Worm (Caenorhabditis elegans) whole organism, mixed stage, embryonic: ENCODE results near the gene cpt-5.

Experiments
- M03D4.4 ChIP-seq: sonication (generic microtip); optimal IDR thresholded peaks from 2 replicates; lab custom pipeline; 2017; ENCODE audit warnings: mild to moderate bottlenecking, missing genetic modification characterization, missing compliant biosample characterization
- bed-3 ChIP-seq: fragments of 200-800 bp; sonication (Bioruptor generic); optimal IDR thresholded peaks from 3 replicates; lab custom pipeline; 2018; ENCODE audit warnings: mild to moderate bottlenecking, missing genetic modification characterization, moderate library complexity, missing compliant biosample characterization
- blmp-1 ChIP-seq: fragments of 150-350 bp; optimal IDR thresholded peaks from 2 replicates; lab custom pipeline; 2014; ENCODE audit warnings: missing biosample characterization, missing genetic modification characterization
- ceh-39 ChIP-seq: fragments of 150-350 bp; optimal IDR thresholded peaks from 2 replicates; lab custom pipeline; 2014; ENCODE audit warnings: missing biosample characterization, missing genetic modification characterization
- ceh-43 ChIP-seq: fragments of 200-800 bp; sonication (Bioruptor generic); optimal IDR thresholded peaks from 2 replicates; lab custom pipeline; 2018; ENCODE audit warnings: mild to moderate bottlenecking, missing genetic modification characterization, moderate library complexity, missing compliant biosample characterization
- ceh-83 ChIP-seq: fragments of 200-800 bp; sonication (Bioruptor generic); optimal IDR thresholded peaks from 2 replicates; lab custom pipeline; 2018; ENCODE audit warnings: mild to moderate bottlenecking, missing genetic modification characterization, missing compliant biosample characterization
- ces-1 ChIP-seq: fragments of 150-350 bp; optimal IDR thresholded peaks from 2 replicates; lab custom pipeline; 2014; ENCODE audit warnings: missing biosample characterization, missing genetic modification reagents, missing genetic modification characterization
- cnd-1 ChIP-seq: fragments of 200-800 bp; sonication (Bioruptor generic); optimal IDR thresholded peaks from 2 replicates; lab custom pipeline; 2018; ENCODE audit warnings: mild to moderate bottlenecking, missing genetic modification characterization, missing compliant biosample characterization
- drap-1 ChIP-seq: fragments of 200-800 bp; sonication (Bioruptor generic); optimal IDR thresholded peaks from 3 replicates; lab custom pipeline; 2018; ENCODE audit warnings: mild to moderate bottlenecking, missing genetic modification characterization, missing compliant biosample characterization
- elt-3 ChIP-seq: fragments of 150-350 bp; optimal IDR thresholded peaks from 2 replicates; lab custom pipeline; 2014; ENCODE audit warnings: missing biosample characterization, missing genetic modification characterization
- flh-1 ChIP-seq: fragments of 200-800 bp; sonication (Bioruptor generic); optimal IDR thresholded peaks from 2 replicates; lab custom pipeline; 2018; ENCODE audit warnings: mild to moderate bottlenecking, missing genetic modification characterization, moderate library complexity, missing compliant biosample characterization
- hlh-1 ChIP-seq: fragments of 150-350 bp; optimal IDR thresholded peaks from 2 replicates; lab custom pipeline; 2014; ENCODE audit warnings: missing biosample characterization, missing genetic modification reagents, missing genetic modification characterization
- lin-13 ChIP-seq: fragments of 150-350 bp; optimal IDR thresholded peaks from 2 replicates; lab custom pipeline; 2014; ENCODE audit warnings: missing biosample characterization, missing genetic modification characterization
- lin-32 ChIP-seq: fragments of 200-800 bp; sonication (Bioruptor generic); optimal IDR thresholded peaks from 2 replicates; lab custom pipeline; 2018; ENCODE audit warnings: mild to moderate bottlenecking, missing genetic modification characterization, missing compliant biosample characterization
- lsy-2 ChIP-seq: fragments of 150-350 bp; optimal IDR thresholded peaks from 2 replicates; lab custom pipeline; 2014; ENCODE audit warnings: missing biosample characterization, missing genetic modification characterization
- mab-5 ChIP-seq: fragments of 150-350 bp; optimal IDR thresholded peaks from 2 replicates; lab custom pipeline; 2014; ENCODE audit warnings: missing biosample characterization, missing genetic modification characterization
- mep-1 ChIP-seq: fragments of 150-350 bp; optimal IDR thresholded peaks from 2 replicates; lab custom pipeline; 2017; ENCODE audit warnings: missing biosample characterization, missing genetic modification reagents, missing genetic modification characterization, inconsistent platforms
- mls-2 ChIP-seq: sonication (generic microtip); optimal IDR thresholded peaks from 2 replicates; lab custom pipeline; 2016; ENCODE audit warnings: mild to moderate bottlenecking, missing genetic modification characterization, moderate library complexity, missing compliant biosample characterization
- nhr-12 ChIP-seq: fragments of 150-350 bp; optimal IDR thresholded peaks from 2 replicates; lab custom pipeline; 2014; ENCODE audit warnings: missing biosample characterization, missing genetic modification characterization
- nhr-2 ChIP-seq: fragments of 150-350 bp; optimal IDR thresholded peaks from 2 replicates; lab custom pipeline; 2014; ENCODE audit warnings: missing biosample characterization, missing genetic modification characterization
- nhr-237 ChIP-seq: fragments of 150-350 bp; optimal IDR thresholded peaks from 2 replicates; lab custom pipeline; 2014; ENCODE audit warnings: missing biosample characterization, missing genetic modification characterization
- nhr-28 ChIP-seq: fragments of 150-350 bp; optimal IDR thresholded peaks from 2 replicates; lab custom pipeline; 2014; ENCODE audit warnings: missing biosample characterization, missing genetic modification characterization
- nhr-76 ChIP-seq: sonication (generic microtip); optimal IDR thresholded peaks from 2 replicates; lab custom pipeline; 2017; ENCODE audit warnings: missing biosample characterization, missing genetic modification characterization
- pha-4 ChIP-seq: fragments of 150-350 bp; optimal IDR thresholded peaks from 2 replicates; lab custom pipeline; 2018; ENCODE audit warnings: missing biosample characterization, missing genetic modification reagents, missing genetic modification characterization
- snpc-4 ChIP-seq: fragments of 150-350 bp; optimal IDR thresholded peaks from 2 replicates; lab custom pipeline; 2014; ENCODE audit warnings: missing biosample characterization, missing genetic modification characterization
- sptf-1 ChIP-seq: sonication (generic microtip); optimal IDR thresholded peaks from 2 replicates; lab custom pipeline; 2017; ENCODE audit warnings: mild to moderate bottlenecking, missing genetic modification characterization, moderate library complexity, missing compliant biosample characterization
- tbx-8 ChIP-seq: fragments of 200-800 bp; sonication (Bioruptor generic); optimal IDR thresholded peaks from 2 replicates; lab custom pipeline; 2018; ENCODE audit warnings: mild to moderate bottlenecking, missing genetic modification characterization, moderate library complexity, missing compliant biosample characterization
- unc-120 ChIP-seq: sonication (generic microtip); optimal IDR thresholded peaks from 2 replicates; lab custom pipeline; 2017; ENCODE audit warnings: missing genetic modification characterization, missing compliant biosample characterization; ENCODE audit not compliant: poor library complexity, severe bottlenecking
- unc-39 ChIP-seq: fragments of 150-350 bp; optimal IDR thresholded peaks from 2 replicates; lab custom pipeline; 2014; ENCODE audit warnings: missing biosample characterization, missing genetic modification characterization
- unc-62 ChIP-seq: fragments of 150-350 bp; optimal IDR thresholded peaks from 2 replicates; lab custom pipeline; 2014; ENCODE audit warnings: missing biosample characterization, missing genetic modification reagents, missing genetic modification characterization
- ztf-11 ChIP-seq: fragments of 150-350 bp; optimal IDR thresholded peaks from 2 replicates; lab custom pipeline; 2014; ENCODE audit warnings: missing biosample characterization, missing genetic modification characterization

Gene cpt-5

ce11 chrV:13892457-13893375, 19.7 kb downstream of the cpt-5 start, which contains the start of gene sptl-3:
Gene sptl-3 (plus strand): TSS chrV:13893325.
- TF ChIP-seq pha-4 (tag; lab: Kevin White, UChicago) (no peak), mls-2 (no peak), flh-1 (no peak), sptf-1 (tag; lab: Kevin White, UChicago) (no peak), drap-1 (GFP tag; lab: Kevin White, UChicago) (no peak), nhr-28 (no peak), ceh-43 (GFP tag; lab: Kevin White, UChicago) (no peak), cnd-1 (tag; lab: Kevin White, UChicago) (no peak), nhr-76 (tag; lab: Kevin White, UChicago) (no peak), lin-32 (GFP tag; lab: Kevin White, UChicago) (no peak), lsy-2 (no peak), lin-13 (tag; lab: Kevin White, UChicago) (no peak), M03D4.4 (tag; lab: Kevin White, UChicago) (no peak), nhr-237 (tag; lab: Kevin White, UChicago) (no peak), ztf-11 (tag; lab: Kevin White, UChicago) (no peak), nhr-12 (tag; lab: Kevin White, UChicago) (no peak), tbx-8 (GFP tag; lab: Kevin White, UChicago) (no peak), nhr-2 (tag; lab: Kevin White, UChicago) (no peak), elt-3 (tag; lab: Kevin White, UChicago) (no peak), mab-5 (tag; lab: Kevin White, UChicago) (no peak), hlh-1 (tag; lab: Kevin White, UChicago) (no peak), unc-62 (GFP tag; lab: Kevin White, UChicago) (peak; percentile 17), ceh-39 (tag; lab: Kevin White, UChicago) (no peak), mep-1 (peak; percentile 14), unc-120 (tag; lab: Kevin White, UChicago) (peak; percentile 7)
- TF ChIP-seq, all 35 proteins: peak for 3

- TF ChIP-seq hlh-1 (tag; lab: Kevin White, UChicago): no peak
- TF ChIP-seq mab-5 (tag; lab: Kevin White, UChicago): no peak
- TF ChIP-seq bed-3 (GFP tag; lab: Kevin White, UChicago): no peak
- TF ChIP-seq sptf-1 (tag; lab: Kevin White, UChicago): no peak
- no peak for TF ChIP-seq ceh-43 (GFP tag; lab: Kevin White, UChicago)
- TF ChIP-seq lsy-2: no peak
- TF ChIP-seq lin-13 (tag; lab: Kevin White, UChicago): no peak
- no peak for TF ChIP-seq tbx-8 (GFP tag; lab: Kevin White, UChicago)
- TF ChIP-seq unc-62 (GFP tag; lab: Kevin White, UChicago): no peak
- no peak for TF ChIP-seq ceh-83 (GFP tag; lab: Kevin White, UChicago)
- no peak for TF ChIP-seq unc-39 (tag; lab: Kevin White, UChicago)
- TF ChIP-seq, all 35 proteins: peak for 0
Measured at ce11 chrV:13893583-13893982, 20.6 kb downstream of the cpt-5 start.

- TF ChIP-seq unc-120 (tag; lab: Kevin White, UChicago) (no peak), ztf-11 (tag; lab: Kevin White, UChicago) (no peak), unc-62 (GFP tag; lab: Kevin White, UChicago) (no peak), lin-13 (tag; lab: Kevin White, UChicago) (no peak)
Measured at ce11 chrV:13898356-13898755, 25.4 kb downstream of the cpt-5 start, which contains the start of gene cyp-35C1. Gene cyp-35C1 (minus strand): TSS chrV:13898487.

ce11 chrV:13899213-13899612, 26.2 kb downstream of the cpt-5 start, which contains the start of gene oac-3:
Gene oac-3 (plus strand): TSS chrV:13899513.
- no peak for TF ChIP-seq nhr-28
- TF ChIP-seq ces-1 (GFP tag; lab: Kevin White, UChicago): no peak
- TF ChIP-seq ceh-43 (GFP tag; lab: Kevin White, UChicago): no peak
- TF ChIP-seq lin-13 (tag; lab: Kevin White, UChicago): no peak
- TF ChIP-seq mab-5 (tag; lab: Kevin White, UChicago): no peak
- TF ChIP-seq unc-39 (tag; lab: Kevin White, UChicago): no peak
- TF ChIP-seq blmp-1 (tag; lab: Kevin White, UChicago): no peak
- TF ChIP-seq snpc-4: no peak
- TF ChIP-seq, all 35 proteins: peak for 0
